Worm (Caenorhabditis elegans) whole organism, L1 larva: ENCODE data around the gene F55G7.4.

Source experiments
- C16A3.4 ChIP-seq: fragments of 150-350 bp; optimal IDR thresholded peaks from 2 replicates; lab custom pipeline; 2014; ENCODE audit warnings: missing biosample characterization, missing genetic modification characterization
- C34B4.2 ChIP-seq: sonication (generic microtip); optimal IDR thresholded peaks from 2 replicates; lab custom pipeline; 2017; ENCODE audit warnings: mild to moderate bottlenecking, missing genetic modification characterization, missing compliant biosample characterization
- ama-1 ChIP-seq: fragments of 150-350 bp; optimal IDR thresholded peaks from 2 replicates; lab custom pipeline; 2014
- blmp-1 ChIP-seq: fragments of 150-350 bp; optimal IDR thresholded peaks from 2 replicates; lab custom pipeline; 2014; ENCODE audit warnings: missing biosample characterization, missing genetic modification characterization
- ceh-63 ChIP-seq: fragments of 200-800 bp; sonication (Bioruptor generic); optimal IDR thresholded peaks from 2 replicates; lab custom pipeline; 2018; ENCODE audit warnings: mild to moderate bottlenecking, missing genetic modification characterization, missing compliant biosample characterization
- ceh-8 ChIP-seq: fragments of 200-800 bp; sonication (Bioruptor generic); optimal IDR thresholded peaks from 2 replicates; lab custom pipeline; 2018; ENCODE audit warnings: mild to moderate bottlenecking, missing genetic modification characterization, moderate library complexity, missing compliant biosample characterization
- efl-1 ChIP-seq, 4 experiments: fragments of 150-350 bp; optimal IDR thresholded peaks in 3 of 4; peaks in 1 of 4; 1 replicate in 1 of 4; 2 replicates in 3 of 4; lab custom pipeline; 2014; ENCODE audit warnings: missing biosample characterization in 2 of 4, missing genetic modification characterization in 2 of 4, missing genetic modification reagents in 2 of 4
- egl-13 ChIP-seq: sonication (generic microtip); optimal IDR thresholded peaks from 2 replicates; lab custom pipeline; 2016; ENCODE audit warnings: missing genotype, missing genetic modification reagents, missing genetic modification characterization, missing compliant biosample characterization
- elt-2 ChIP-seq: sonication (generic microtip); optimal IDR thresholded peaks from 2 replicates; lab custom pipeline; 2016; ENCODE audit warnings: missing genetic modification characterization, mild to moderate bottlenecking, inconsistent platforms, missing compliant biosample characterization, missing genetic modification reagents
- elt-3 ChIP-seq, 6 experiments: fragments of 150-350 bp in 1 of 6; sonication (generic microtip); optimal IDR thresholded peaks; 2 replicates each; lab custom pipeline; 2017 to 2018; ENCODE audit warnings: missing biosample characterization in 6 of 6, missing genetic modification characterization in 6 of 6, inconsistent platforms in 1 of 6
- ets-5 ChIP-seq: fragments of 200-800 bp; sonication (Bioruptor generic); IDR thresholded peaks from 2 replicates; pipeline ENCODE4 v1.3.6; 2022; ENCODE audit warnings: missing genetic modification characterization, missing compliant biosample characterization
- fkh-10 ChIP-seq: sonication (generic microtip); optimal IDR thresholded peaks from 2 replicates; lab custom pipeline; 2017; ENCODE audit warnings: missing biosample characterization, missing genetic modification reagents, missing genetic modification characterization
- fkh-4 ChIP-seq: sonication (generic microtip); optimal IDR thresholded peaks from 2 replicates; lab custom pipeline; 2016; ENCODE audit warnings: missing compliant biosample characterization, missing genetic modification characterization, borderline replicate concordance
- grh-1 ChIP-seq: fragments of 200-800 bp; sonication (Bioruptor generic); IDR thresholded peaks from 2 replicates; pipeline ENCODE4 v1.3.6; 2022; ENCODE audit warnings: missing genetic modification reagents, missing genetic modification characterization, missing compliant biosample characterization
- hpl-2 ChIP-seq: fragments of 150-350 bp; optimal IDR thresholded peaks from 2 replicates; lab custom pipeline; 2014; ENCODE audit warnings: missing biosample characterization, missing genetic modification reagents, missing genetic modification characterization
- lin-14 ChIP-seq: fragments of 200-800 bp; sonication (Bioruptor generic); optimal IDR thresholded peaks from 2 replicates; lab custom pipeline; 2018; ENCODE audit warnings: mild to moderate bottlenecking, missing genetic modification characterization, moderate library complexity, missing compliant biosample characterization
- lin-35 ChIP-seq, 2 experiments: fragments of 150-350 bp; optimal IDR thresholded peaks; 2 replicates each; lab custom pipeline; 2014; ENCODE audit warnings: missing biosample characterization in 2 of 2, missing genetic modification characterization in 2 of 2, missing genetic modification reagents in 2 of 2
- mdl-1 ChIP-seq, 2 experiments: fragments of 150-350 bp; optimal IDR thresholded peaks; 2 replicates each; lab custom pipeline; 2014 to 2017; ENCODE audit warnings: missing biosample characterization in 2 of 2, missing genetic modification characterization in 2 of 2, inconsistent platforms in 1 of 2
- nhr-19 ChIP-seq: fragments of 200-800 bp; sonication (Bioruptor generic); conservative IDR thresholded peaks from 2 replicates; pipeline ENCODE4 v1.3.6; 2022; ENCODE audit warnings: missing genetic modification characterization, missing compliant biosample characterization
- nhr-20 ChIP-seq: sonication (generic microtip); optimal IDR thresholded peaks from 2 replicates; lab custom pipeline; 2016; ENCODE audit warnings: mild to moderate bottlenecking, missing genetic modification characterization, missing compliant biosample characterization
- nhr-237 ChIP-seq: fragments of 150-350 bp; optimal IDR thresholded peaks from 2 replicates; lab custom pipeline; 2014; ENCODE audit warnings: missing biosample characterization, missing genetic modification characterization
- nhr-47 ChIP-seq: sonication (generic microtip); optimal IDR thresholded peaks from 2 replicates; lab custom pipeline; 2016; ENCODE audit warnings: mild to moderate bottlenecking, missing genetic modification characterization, moderate library complexity, missing compliant biosample characterization
- nhr-71 ChIP-seq: sonication (generic microtip); optimal IDR thresholded peaks from 2 replicates; lab custom pipeline; 2016; ENCODE audit warnings: mild to moderate bottlenecking, missing genetic modification characterization, moderate library complexity, missing compliant biosample characterization
- nhr-77 ChIP-seq: fragments of 150-350 bp; optimal IDR thresholded peaks from 2 replicates; lab custom pipeline; 2014; ENCODE audit warnings: missing biosample characterization, missing genetic modification characterization
- nhr-85 ChIP-seq: sonication (generic microtip); peaks from one replicate; lab custom pipeline; 2016; ENCODE audit warnings: missing genetic modification characterization, inconsistent platforms, missing compliant biosample characterization
- nhr-90 ChIP-seq: sonication (generic microtip); optimal IDR thresholded peaks from 2 replicates; lab custom pipeline; 2016; ENCODE audit warnings: mild to moderate bottlenecking, missing genetic modification characterization, missing compliant biosample characterization; ENCODE audit not compliant: poor library complexity
- rnt-1 ChIP-seq: sonication (generic microtip); optimal IDR thresholded peaks from 2 replicates; lab custom pipeline; 2016; ENCODE audit warnings: mild to moderate bottlenecking, missing genetic modification characterization, moderate library complexity, missing compliant biosample characterization
- skn-1 ChIP-seq: fragments of 150-350 bp; optimal IDR thresholded peaks from 2 replicates; lab custom pipeline; 2014; ENCODE audit warnings: missing biosample characterization, missing genetic modification characterization
- snpc-4 ChIP-seq: fragments of 150-350 bp; optimal IDR thresholded peaks from 2 replicates; lab custom pipeline; 2014; ENCODE audit warnings: missing biosample characterization, missing genetic modification characterization
- snu-23 ChIP-seq: sonication (generic microtip); optimal IDR thresholded peaks from 2 replicates; lab custom pipeline; 2016; ENCODE audit warnings: missing genetic modification characterization, missing compliant biosample characterization
- swsn-7 ChIP-seq: sonication (generic microtip); optimal IDR thresholded peaks from 2 replicates; lab custom pipeline; 2016; ENCODE audit warnings: missing genetic modification characterization, missing compliant biosample characterization
- tbx-2 ChIP-seq: sonication (generic microtip); optimal IDR thresholded peaks from 2 replicates; lab custom pipeline; 2016; ENCODE audit warnings: missing genetic modification characterization, missing compliant biosample characterization
- unc-30 ChIP-seq: sonication (generic microtip); optimal IDR thresholded peaks from 2 replicates; lab custom pipeline; 2017; ENCODE audit warnings: missing biosample characterization, missing genetic modification characterization
- unc-86 ChIP-seq: sonication (generic microtip); optimal IDR thresholded peaks from 2 replicates; lab custom pipeline; 2016; ENCODE audit warnings: missing genetic modification characterization, missing compliant biosample characterization
- zag-1 ChIP-seq: fragments of 150-350 bp; optimal IDR thresholded peaks from 2 replicates; lab custom pipeline; 2014; ENCODE audit warnings: missing biosample characterization, missing genetic modification characterization

Gene F55G7.4

DNA sequence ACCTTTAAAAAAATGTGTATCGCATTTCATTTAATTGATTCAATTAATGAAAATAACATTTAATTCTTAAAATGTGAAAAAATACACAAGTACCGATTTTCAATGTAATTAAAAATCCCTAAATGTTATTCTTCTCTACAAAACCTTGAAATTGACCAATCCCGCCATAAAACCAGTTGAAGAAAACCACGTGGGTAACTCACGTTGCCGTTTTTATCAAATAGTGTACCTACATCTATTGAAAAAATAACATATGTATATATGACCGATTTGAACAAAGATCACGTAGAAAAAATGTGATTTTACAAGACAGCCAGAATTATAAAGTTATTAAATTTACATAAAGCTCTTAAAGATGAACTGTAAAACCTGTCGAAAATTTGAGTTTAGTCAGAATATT is 37.5 kb downstream of the F55G7.4 start:
- TF ChIP-seq unc-86 (tag; lab: Kevin White, UChicago), result no peak
- TF ChIP-seq ceh-8 (GFP tag; lab: Kevin White, UChicago), result no peak
- TF ChIP-seq snu-23 (GFP tag; lab: Kevin White, UChicago), result peak; percentile 13
- TF ChIP-seq lin-35 (GFP tag; optimal IDR thresholded peaks at IDR 0.05; lab: Kevin White, UChicago), result peak in 1 of 2 experiments; percentile 40
- TF ChIP-seq fkh-4 (tag; lab: Kevin White, UChicago), result no peak
- peak; percentile 24 for TF ChIP-seq tbx-2 (tag; lab: Kevin White, UChicago)
- TF ChIP-seq grh-1 (GFP tag; lab: Robert Waterston, UW), result peak; percentile 65; the same call in 1 of the 2 replicates
- TF ChIP-seq unc-30 (tag; lab: Kevin White, UChicago), result no peak
- TF ChIP-seq ceh-63 (GFP tag; lab: Kevin White, UChicago), result no peak
- TF ChIP-seq C16A3.4 (tag; lab: Kevin White, UChicago), result no peak
- TF ChIP-seq egl-13 (tag; lab: Kevin White, UChicago), result no peak
- TF ChIP-seq nhr-85 (tag; lab: Kevin White, UChicago), result peak; percentile 84
- no peak for TF ChIP-seq nhr-77 (tag; lab: Kevin White, UChicago)
- TF ChIP-seq nhr-90 (tag; lab: Kevin White, UChicago), result no peak
- TF ChIP-seq elt-3 (tag; optimal IDR thresholded peaks at IDR 0.05; lab: Kevin White, UChicago), result peak in 2 of 6 experiments; percentile 22 to 81
- no peak for TF ChIP-seq C34B4.2 (tag; lab: Kevin White, UChicago)
- peak; percentile 13 for TF ChIP-seq nhr-71 (tag; lab: Kevin White, UChicago)
- peak in 1 of 2 experiments; percentile 1 for TF ChIP-seq mdl-1 (tag; optimal IDR thresholded peaks at IDR 0.05; lab: Kevin White, UChicago)
- TF ChIP-seq lin-14, result peak; percentile 53
- peak; percentile 10 for TF ChIP-seq nhr-19 (GFP tag; lab: Robert Waterston, UW)
- TF ChIP-seq nhr-20 (tag; lab: Kevin White, UChicago), result peak; percentile 64
- TF ChIP-seq swsn-7 (tag; lab: Kevin White, UChicago), result no peak
- TF ChIP-seq fkh-10 (GFP tag; lab: Kevin White, UChicago), result no peak

- peak in 1 of 6 experiments; percentile 59 for TF ChIP-seq elt-3 (tag; optimal IDR thresholded peaks at IDR 0.05; lab: Kevin White, UChicago)
- peak; percentile 50 for TF ChIP-seq elt-2 (tag; lab: Kevin White, UChicago)
- TF ChIP-seq lin-35 (GFP tag; optimal IDR thresholded peaks at IDR 0.05; lab: Kevin White, UChicago), result peak in 1 of 2 experiments; percentile 39
- peak; percentile 40 for TF ChIP-seq nhr-19 (GFP tag; lab: Robert Waterston, UW)
- no peak for TF ChIP-seq unc-86 (tag; lab: Kevin White, UChicago)
- peak; percentile 39 for TF ChIP-seq snu-23 (GFP tag; lab: Kevin White, UChicago)
- peak; percentile 30 for TF ChIP-seq skn-1 (tag; lab: Kevin White, UChicago)
- TF ChIP-seq nhr-47, result peak; percentile 23
- TF ChIP-seq ets-5 (GFP tag; lab: Robert Waterston, UW), result no peak
- TF ChIP-seq nhr-71 (tag; lab: Kevin White, UChicago), result peak; percentile 16
- TF ChIP-seq ama-1 (lab: Kevin White, UChicago), result peak; percentile 78
- no peak for TF ChIP-seq nhr-237 (tag; lab: Kevin White, UChicago)
- TF ChIP-seq efl-1 (optimal IDR thresholded peaks at IDR 0.05; lab: Kevin White, UChicago), result no peak
- TF ChIP-seq efl-1 (GFP tag; optimal IDR thresholded peaks at IDR 0.05 in 1 of 2; lab: Kevin White, UChicago), result peak in 1 of 2 experiments; percentile 8
- TF ChIP-seq lin-14, result peak; percentile 38
- TF ChIP-seq nhr-90 (tag; lab: Kevin White, UChicago), result no peak
- peak; percentile 72 for TF ChIP-seq nhr-85 (tag; lab: Kevin White, UChicago)
- TF ChIP-seq zag-1 (tag; lab: Kevin White, UChicago), result no peak
- TF ChIP-seq blmp-1 (tag; lab: Kevin White, UChicago), result peak; percentile 68
- TF ChIP-seq hpl-2 (GFP tag; lab: Kevin White, UChicago), result no peak
- no peak for TF ChIP-seq snpc-4
- TF ChIP-seq rnt-1 (tag; lab: Kevin White, UChicago), result no peak
- TF ChIP-seq fkh-10 (GFP tag; lab: Kevin White, UChicago), result no peak
- peak; percentile 40 for TF ChIP-seq nhr-20 (tag; lab: Kevin White, UChicago)
- TF ChIP-seq, all 84 proteins: peak for 14
These were observed 38.1 kb downstream of the F55G7.4 start, which contains the start of gene sams-1 for ce11 chrX:11965663-11966304. TSS of gene sams-1 (plus strand) at chrX:11965962.
